Worm (Caenorhabditis elegans) whole organism, L4 larva: Measurements from ENCODE around the gene grl-7.

ENCODE experiments used
- D1046.2 ChIP-seq: fragments of 200-800 bp; sonication (Bioruptor generic); IDR thresholded peaks from 2 replicates; pipeline ENCODE4 v1.3.6; 2022; ENCODE audit warnings: missing genetic modification characterization, missing compliant biosample characterization
- F26F4.8 ChIP-seq: fragments of 200-800 bp; sonication (Bioruptor generic); conservative IDR thresholded peaks from 2 replicates; pipeline ENCODE4 v1.3.6; 2022; ENCODE audit warnings: missing genetic modification characterization, missing compliant biosample characterization
- ZK337.2 ChIP-seq: fragments of 200-800 bp; sonication (Bioruptor generic); IDR thresholded peaks from 2 replicates; pipeline ENCODE4 v1.3.6; 2022; ENCODE audit warnings: missing genetic modification reagents, missing genetic modification characterization, missing compliant biosample characterization
- aha-1 ChIP-seq: fragments of 150-350 bp; peaks from one replicate; lab custom pipeline; 2014; ENCODE audit warnings: missing biosample characterization, missing genetic modification characterization
- aly-2 ChIP-seq: sonication (generic microtip); optimal IDR thresholded peaks from 2 replicates; lab custom pipeline; 2018; ENCODE audit warnings: missing biosample characterization, missing genetic modification characterization
- arid-1 ChIP-seq: fragments of 200-800 bp; sonication (Bioruptor generic); conservative IDR thresholded peaks from 2 replicates; pipeline ENCODE4 v1.3.6; 2022; ENCODE audit warnings: missing genetic modification reagents, missing genetic modification characterization, missing compliant biosample characterization
- attf-4 ChIP-seq: sonication (generic microtip); optimal IDR thresholded peaks from 3 replicates; lab custom pipeline; 2017; ENCODE audit warnings: missing biosample characterization, missing genetic modification characterization
- ceh-44 ChIP-seq: fragments of 200-800 bp; sonication (Bioruptor generic); IDR thresholded peaks from 2 replicates; pipeline ENCODE4 v1.3.6; 2022; ENCODE audit warnings: missing genetic modification reagents, missing genetic modification characterization, missing compliant biosample characterization
- cey-2 ChIP-seq: sonication (generic microtip); optimal IDR thresholded peaks from 3 replicates; lab custom pipeline; 2017; ENCODE audit warnings: missing genetic modification characterization, mild to moderate bottlenecking, missing compliant biosample characterization, antibody characterized with exemption, borderline replicate concordance; ENCODE audit not compliant: insufficient read depth
- ctbp-1 ChIP-seq: fragments of 200-800 bp; sonication (Bioruptor generic); IDR thresholded peaks from 2 replicates; pipeline ENCODE4 v1.3.6; 2022; ENCODE audit warnings: missing genetic modification reagents, missing genetic modification characterization, missing compliant biosample characterization
- dmd-6 ChIP-seq: fragments of 200-800 bp; sonication (Bioruptor generic); IDR thresholded peaks from 2 replicates; pipeline ENCODE4 v1.3.6; 2022; ENCODE audit warnings: missing genetic modification reagents, missing genetic modification characterization, missing compliant biosample characterization
- dmd-8 ChIP-seq: fragments of 200-800 bp; sonication (Bioruptor generic); IDR thresholded peaks from 2 replicates; pipeline ENCODE4 v1.3.6; 2022; ENCODE audit warnings: missing genetic modification characterization, missing compliant biosample characterization
- dpl-1 ChIP-seq: fragments of 150-350 bp; optimal IDR thresholded peaks from 2 replicates; lab custom pipeline; 2014; ENCODE audit warnings: missing biosample characterization, missing genetic modification reagents, missing genetic modification characterization
- duxl-1 ChIP-seq: sonication (generic microtip); optimal IDR thresholded peaks from 2 replicates; lab custom pipeline; 2016; ENCODE audit warnings: mild to moderate bottlenecking, missing genetic modification characterization, moderate library complexity, missing compliant biosample characterization; ENCODE audit not compliant: poor library complexity
- fkh-10 ChIP-seq: fragments of 150-350 bp; optimal IDR thresholded peaks from 2 replicates; lab custom pipeline; 2014; ENCODE audit warnings: missing biosample characterization, missing genetic modification reagents, missing genetic modification characterization
- hif-1 ChIP-seq, 2 experiments: sonication (generic microtip); optimal IDR thresholded peaks; 2 replicates each; lab custom pipeline; 2016 to 2017; ENCODE audit warnings: missing compliant biosample characterization in 2 of 2, missing genetic modification characterization in 2 of 2, missing genetic modification reagents in 2 of 2, missing genotype in 2 of 2, mild to moderate bottlenecking in 1 of 2
- lin-15B ChIP-seq: fragments of 150-350 bp; sonication (generic microtip); optimal IDR thresholded peaks from 3 replicates; lab custom pipeline; 2014; ENCODE audit warnings: missing biosample characterization, missing genetic modification characterization
- lir-3 ChIP-seq: sonication (generic microtip); optimal IDR thresholded peaks from 2 replicates; lab custom pipeline; 2016; ENCODE audit warnings: mild to moderate bottlenecking, missing genetic modification characterization, missing compliant biosample characterization
- lsy-2 ChIP-seq, 2 experiments: fragments of 150-350 bp in 1 of 2; sonication (generic microtip) in 1 of 2; optimal IDR thresholded peaks; 2 replicates each; lab custom pipeline; 2014 to 2017; ENCODE audit warnings: missing biosample characterization in 2 of 2, missing genetic modification characterization in 2 of 2
- mdt-29 ChIP-seq: fragments of 200-800 bp; sonication (Bioruptor generic); IDR thresholded peaks from 2 replicates; pipeline ENCODE4 v1.3.6; 2022; ENCODE audit warnings: missing genetic modification reagents, missing genetic modification characterization, missing compliant biosample characterization
- mxl-2 ChIP-seq: fragments of 200-800 bp; sonication (Bioruptor generic); conservative IDR thresholded peaks from 2 replicates; pipeline ENCODE4 v1.3.6; 2022; ENCODE audit warnings: missing genetic modification reagents, missing genetic modification characterization, missing compliant biosample characterization
- nhr-237 ChIP-seq: sonication (generic microtip); optimal IDR thresholded peaks from 2 replicates; lab custom pipeline; 2017; ENCODE audit warnings: missing biosample characterization, missing genetic modification characterization
- nhr-42 ChIP-seq: fragments of 200-800 bp; sonication (Bioruptor generic); IDR thresholded peaks from 2 replicates; pipeline ENCODE4 v1.3.6; 2022; ENCODE audit warnings: missing genetic modification characterization, missing compliant biosample characterization
- nhr-77 ChIP-seq: fragments of 150-350 bp; optimal IDR thresholded peaks from 2 replicates; lab custom pipeline; 2014; ENCODE audit warnings: missing biosample characterization, missing genetic modification characterization
- saeg-2 ChIP-seq: fragments of 200-800 bp; sonication (Bioruptor generic); IDR thresholded peaks from 2 replicates; pipeline ENCODE4 v1.3.6; 2022; ENCODE audit warnings: missing genetic modification reagents, missing genetic modification characterization, missing compliant biosample characterization
- set-16 ChIP-seq: fragments of 200-800 bp; sonication (Bioruptor generic); IDR thresholded peaks from 2 replicates; pipeline ENCODE4 v1.3.6; 2022; ENCODE audit warnings: missing genetic modification reagents, missing genetic modification characterization, missing compliant biosample characterization
- spr-1 ChIP-seq: sonication (generic microtip); optimal IDR thresholded peaks from 2 replicates; lab custom pipeline; 2016; ENCODE audit warnings: mild to moderate bottlenecking, missing genetic modification characterization, missing compliant biosample characterization
- unc-62 ChIP-seq, 3 experiments: fragments of 150-350 bp in 1 of 3; sonication (generic microtip); optimal IDR thresholded peaks in 2 of 3; peaks in 1 of 3; 1 replicate in 1 of 3; 2 replicates in 2 of 3; lab custom pipeline; 2014 to 2017; ENCODE audit warnings: missing biosample characterization in 3 of 3, missing genetic modification characterization in 3 of 3, missing genetic modification reagents in 3 of 3, missing genotype in 1 of 3

The grl-7 gene

ce11 chrV:11389776-11390175 is 43.0 kb upstream of the grl-7 start, which contains the start of gene col-155:
TSS of gene col-155 (minus strand) at chrV:11389876.
- no peak for TF ChIP-seq nhr-42 (GFP tag; lab: Robert Waterston, UW)
- no peak for TF ChIP-seq lin-15B (tag; lab: Kevin White, UChicago)
- TF ChIP-seq spr-1 (tag; lab: Kevin White, UChicago), result no peak
- TF ChIP-seq hif-1 (tag; optimal IDR thresholded peaks at IDR 0.05; lab: Kevin White, UChicago), result no peak
- TF ChIP-seq ZK337.2 (GFP tag; lab: Robert Waterston, UW), result no peak
- no peak for TF ChIP-seq fkh-10
- no peak for TF ChIP-seq lir-3 (tag; lab: Kevin White, UChicago)
- TF ChIP-seq, all 104 proteins: peak for 0

DNA sequence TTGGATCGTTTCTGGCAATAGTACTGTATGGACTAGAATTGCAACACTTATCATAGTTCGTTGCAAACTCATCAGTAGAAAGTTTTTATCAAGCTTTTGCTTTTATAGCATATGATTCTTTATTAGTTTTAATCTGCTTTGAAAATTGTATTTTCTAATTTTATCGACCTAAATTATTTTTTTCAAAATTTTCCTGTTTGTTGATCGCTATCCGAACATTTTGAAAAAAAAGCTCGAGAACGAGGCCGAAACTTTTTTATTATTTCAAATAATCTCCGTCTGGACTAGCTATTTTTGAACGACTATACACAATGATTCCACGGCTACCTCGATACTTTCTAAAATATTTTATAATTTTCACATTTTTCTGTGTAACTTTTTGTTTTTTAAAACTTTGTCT is 39.6 kb upstream of the grl-7 start, which contains the start of gene F55C10.4:
Gene F55C10.4 (plus strand): TSS at position 301 of the 400 bp plus-strand sequence.
- TF ChIP-seq ctbp-1, result no peak
- no peak for TF ChIP-seq cey-2 (tag; lab: Kevin White, UChicago)
- no peak for TF ChIP-seq attf-4 (tag; lab: Kevin White, UChicago)

- TF ChIP-seq set-16 (GFP tag; lab: Robert Waterston, UW), result peak; percentile 79
Observed at ce11 chrV:11385583-11385982, 38.8 kb upstream of the grl-7 start.

DNA sequence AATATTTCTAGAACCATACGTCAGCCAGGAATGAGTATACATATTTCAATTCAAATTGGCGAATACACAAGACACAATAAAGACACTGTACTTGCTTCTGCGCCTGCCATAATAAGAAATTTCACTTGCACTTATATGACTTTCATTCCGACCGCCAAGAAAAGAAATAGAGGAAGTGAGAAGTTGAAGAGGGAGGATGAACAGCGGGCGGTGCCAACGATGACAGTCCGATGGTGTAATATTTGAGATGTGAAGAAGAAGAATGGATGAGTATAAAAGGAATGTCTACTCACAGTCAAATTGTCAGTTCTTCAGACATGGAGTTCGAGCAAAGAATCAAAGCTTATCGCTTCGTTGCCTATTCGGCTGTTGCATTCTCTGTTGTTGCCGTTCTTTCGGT is 38.2 kb upstream of the grl-7 start, which contains the start of gene col-154:
Gene col-154 (plus strand): TSS at position 301 of the 400 bp plus-strand sequence.
- TF ChIP-seq aha-1 (tag; lab: Kevin White, UChicago), result no peak
- no peak for TF ChIP-seq dmd-6 (GFP tag; lab: Robert Waterston, UW)
- TF ChIP-seq lir-3 (tag; lab: Kevin White, UChicago), result no peak
- no peak for TF ChIP-seq ZK337.2 (GFP tag; lab: Robert Waterston, UW)
- TF ChIP-seq dpl-1 (GFP tag; lab: Kevin White, UChicago), result no peak
- TF ChIP-seq F26F4.8 (GFP tag; lab: Robert Waterston, UW), result no peak
- no peak for TF ChIP-seq hif-1 (tag; optimal IDR thresholded peaks at IDR 0.05; lab: Kevin White, UChicago)
- no peak for TF ChIP-seq ceh-44 (GFP tag; lab: Robert Waterston, UW)
- TF ChIP-seq lsy-2 (tag; optimal IDR thresholded peaks at IDR 0.05; lab: Kevin White, UChicago), result no peak
- no peak for TF ChIP-seq mdt-29 (GFP tag; lab: Robert Waterston, UW)
- TF ChIP-seq aly-2 (tag; lab: Kevin White, UChicago), result no peak
- no peak for TF ChIP-seq duxl-1 (tag; lab: Kevin White, UChicago)
- no peak for TF ChIP-seq mxl-2
- TF ChIP-seq nhr-237 (tag; lab: Kevin White, UChicago), result no peak
- no peak for TF ChIP-seq saeg-2 (GFP tag; lab: Robert Waterston, UW)
- TF ChIP-seq nhr-77 (tag; lab: Kevin White, UChicago), result no peak
- TF ChIP-seq arid-1, result no peak

- TF ChIP-seq unc-62 (GFP tag; optimal IDR thresholded peaks at IDR 0.05 in 1 of 2; lab: Kevin White, UChicago), result peak in 1 of 2 experiments; percentile 94
- TF ChIP-seq unc-62 (tag; optimal IDR thresholded peaks at IDR 0.05; lab: Kevin White, UChicago), result no peak
- no peak for TF ChIP-seq dmd-8
Observed at ce11 chrV:11383032-11383431, 36.2 kb upstream of the grl-7 start, which contains the start of gene F55C10.5. TSS of gene F55C10.5 (plus strand) at chrV:11383105.

ce11 chrV:11380571-11380970 is 33.8 kb upstream of the grl-7 start:
- TF ChIP-seq fkh-10, result peak; percentile 38
- peak in 1 of 2 experiments; percentile 68 for TF ChIP-seq unc-62 (GFP tag; optimal IDR thresholded peaks at IDR 0.05 in 1 of 2; lab: Kevin White, UChicago)
- no peak for TF ChIP-seq unc-62 (tag; optimal IDR thresholded peaks at IDR 0.05; lab: Kevin White, UChicago)
- TF ChIP-seq D1046.2 (GFP tag; lab: Robert Waterston, UW), result no peak
